Fruit fly (Drosophila melanogaster) whole organism, embryonic: ENCODE measurements around the gene Ttc19.
A peak's percentile ranks its signal among the peaks of the same experiment; 100 is the strongest.

ENCODE experiments used
- ATbp ChIP-seq: fragments of 200-800 bp; sonication (Bioruptor generic); optimal IDR thresholded peaks from 2 replicates; lab custom pipeline; 2017; ENCODE audit warnings: missing biosample characterization, mild to moderate bottlenecking, missing genetic modification characterization, missing genetic modification reagents
- CG10147 ChIP-seq: fragments of 200-800 bp; sonication (Bioruptor generic); optimal IDR thresholded peaks from 2 replicates; lab custom pipeline; 2019; ENCODE audit warnings: missing biosample characterization, mild to moderate bottlenecking, missing genetic modification characterization, moderate library complexity
- CG10543 ChIP-seq: fragments of 200-800 bp; sonication (Bioruptor generic); optimal IDR thresholded peaks from 3 replicates; lab custom pipeline; 2017; ENCODE audit warnings: missing biosample characterization, mild to moderate bottlenecking, missing genetic modification characterization, moderate library complexity
- CG11456 ChIP-seq: fragments of 200-800 bp; sonication (Bioruptor generic); IDR thresholded peaks from 3 replicates; pipeline ENCODE4 v1.3.6; 2022; ENCODE audit warnings: missing biosample characterization, missing genetic modification characterization
- CG11723 ChIP-seq: fragments of 200-800 bp; sonication (Bioruptor generic); optimal IDR thresholded peaks from 2 replicates; lab custom pipeline; 2017; ENCODE audit warnings: missing biosample characterization, mild to moderate bottlenecking, missing genetic modification characterization
- CG12104 ChIP-seq: fragments of 200-800 bp; sonication (Bioruptor generic); optimal IDR thresholded peaks from 3 replicates; lab custom pipeline; 2016; ENCODE audit warnings: missing biosample characterization, missing genetic modification characterization
- CG12299 ChIP-seq: fragments of 200-800 bp; sonication (Bioruptor generic); optimal IDR thresholded peaks from 2 replicates; lab custom pipeline; 2018; ENCODE audit warnings: missing biosample characterization, mild to moderate bottlenecking, missing genetic modification characterization
- CG12659 ChIP-seq: fragments of 200-800 bp; sonication (Bioruptor generic); optimal IDR thresholded peaks from 3 replicates; lab custom pipeline; 2017; ENCODE audit warnings: mild to moderate bottlenecking, missing biosample characterization, missing genetic modification reagents, missing genetic modification characterization
- CG13287 ChIP-seq: fragments of 200-800 bp; sonication (Bioruptor generic); IDR thresholded peaks from 2 replicates; pipeline ENCODE4 v1.3.6; 2022; ENCODE audit warnings: missing biosample characterization, missing genetic modification characterization; ENCODE audit not compliant: partially characterized antibody
- CG13296 ChIP-seq: fragments of 200-800 bp; sonication (Bioruptor generic); optimal IDR thresholded peaks from 3 replicates; lab custom pipeline; 2018; ENCODE audit warnings: missing biosample characterization, mild to moderate bottlenecking, missing genetic modification characterization
- CG13424 ChIP-seq: fragments of 200-800 bp; sonication (Bioruptor generic); optimal IDR thresholded peaks from 2 replicates; lab custom pipeline; 2019; ENCODE audit warnings: missing biosample characterization, mild to moderate bottlenecking, missing genetic modification characterization, moderate library complexity
- CG14050 ChIP-seq: fragments of 200-800 bp; sonication (Bioruptor generic); IDR thresholded peaks from 3 replicates; pipeline ENCODE4 v1.3.6; 2022; ENCODE audit warnings: missing biosample characterization, missing genetic modification characterization
- CG15011 ChIP-seq: fragments of 200-800 bp; sonication (Bioruptor generic); optimal IDR thresholded peaks from 3 replicates; lab custom pipeline; 2018; ENCODE audit warnings: missing biosample characterization, mild to moderate bottlenecking, missing genetic modification characterization
- CG17361 ChIP-seq: fragments of 200-800 bp; sonication (Bioruptor generic); IDR thresholded peaks from 3 replicates; pipeline ENCODE4 v1.3.6; 2022; ENCODE audit warnings: missing biosample characterization, missing genetic modification characterization
- CG18599 ChIP-seq: fragments of 200-800 bp; sonication (Bioruptor generic); optimal IDR thresholded peaks from 3 replicates; lab custom pipeline; 2017; ENCODE audit warnings: missing biosample characterization, missing genetic modification characterization, mild to moderate bottlenecking, moderate library complexity, missing genetic modification reagents
- CG18619 ChIP-seq: fragments of 200-800 bp; sonication (Bioruptor generic); optimal IDR thresholded peaks from 3 replicates; lab custom pipeline; 2017; ENCODE audit warnings: missing biosample characterization, mild to moderate bottlenecking, missing genetic modification characterization
- CG3065 ChIP-seq: fragments of 200-800 bp; sonication (Bioruptor generic); optimal IDR thresholded peaks from 2 replicates; lab custom pipeline; 2016; ENCODE audit warnings: missing biosample characterization, missing genetic modification characterization
- CG32772 ChIP-seq: fragments of 200-800 bp; sonication (Bioruptor generic); IDR thresholded peaks from 2 replicates; pipeline ENCODE4 v1.3.6; 2022; ENCODE audit warnings: missing biosample characterization, missing genetic modification characterization
- CG34376 ChIP-seq: fragments of 200-800 bp; sonication (Bioruptor generic); optimal IDR thresholded peaks from 2 replicates; lab custom pipeline; 2018; ENCODE audit warnings: missing biosample characterization, mild to moderate bottlenecking, missing genetic modification characterization
- CG7357 ChIP-seq: fragments of 200-800 bp; sonication (Bioruptor generic); IDR thresholded peaks from 3 replicates; pipeline ENCODE4 v1.3.6; 2022; ENCODE audit warnings: missing biosample characterization, missing genetic modification characterization
- CG8388 ChIP-seq: fragments of 200-800 bp; sonication (Bioruptor generic); optimal IDR thresholded peaks from 2 replicates; lab custom pipeline; 2019; ENCODE audit warnings: missing biosample characterization, mild to moderate bottlenecking, missing genetic modification characterization, moderate library complexity
- CG8924 ChIP-seq: fragments of 200-800 bp; optimal IDR thresholded peaks from 3 replicates; lab custom pipeline; 2019; ENCODE audit warnings: missing biosample characterization, mild to moderate bottlenecking, missing genetic modification characterization, moderate library complexity
- D19A ChIP-seq: fragments of 200-800 bp; optimal IDR thresholded peaks from 3 replicates; lab custom pipeline; 2019; ENCODE audit warnings: missing biosample characterization, mild to moderate bottlenecking, missing genetic modification characterization, moderate library complexity
- Eip74EF ChIP-seq, 2 experiments: fragments of 200-800 bp in 1 of 2; fragments of >200 bp in 1 of 2; sonication (Bioruptor generic) in 1 of 2; optimal IDR thresholded peaks; 2 replicates each; lab custom pipeline; 2017 to 2019; ENCODE audit warnings: missing biosample characterization in 2 of 2, missing genetic modification characterization in 2 of 2, mild to moderate bottlenecking in 1 of 2, moderate library complexity in 1 of 2
- Fer2 ChIP-seq: fragments of 200-800 bp; sonication (Bioruptor generic); optimal IDR thresholded peaks from 2 replicates; lab custom pipeline; 2018; ENCODE audit warnings: missing biosample characterization, mild to moderate bottlenecking, missing genetic modification characterization, moderate library complexity
- Meics ChIP-seq: fragments of 200-800 bp; sonication (Bioruptor generic); optimal IDR thresholded peaks from 2 replicates; lab custom pipeline; 2017; ENCODE audit warnings: missing biosample characterization, mild to moderate bottlenecking, missing genetic modification characterization
- NK7.1 ChIP-seq: fragments of 200-800 bp; sonication (Bioruptor generic); optimal IDR thresholded peaks from 3 replicates; lab custom pipeline; 2016; ENCODE audit warnings: missing biosample characterization, missing genetic modification characterization
- Poxn ChIP-seq: fragments of 200-800 bp; sonication (Bioruptor generic); IDR thresholded peaks from 2 replicates; pipeline ENCODE4 v1.3.6; 2022; ENCODE audit warnings: missing biosample characterization, missing genetic modification characterization
- Vsx1 ChIP-seq: fragments of 200-800 bp; sonication (Bioruptor generic); optimal IDR thresholded peaks from 2 replicates; lab custom pipeline; 2017; ENCODE audit warnings: missing biosample characterization, mild to moderate bottlenecking, missing genetic modification characterization, missing genetic modification reagents
- bcd ChIP-seq: fragments of 200-800 bp; sonication (Bioruptor generic); optimal IDR thresholded peaks from 2 replicates; lab custom pipeline; 2017; ENCODE audit warnings: missing biosample characterization, mild to moderate bottlenecking, missing genetic modification characterization
- crol ChIP-seq: fragments of 200-800 bp; sonication (Bioruptor generic); IDR thresholded peaks from 2 replicates; pipeline ENCODE4 v1.3.6; 2022; ENCODE audit warnings: missing biosample characterization, missing genetic modification characterization
- dpn ChIP-seq, 2 experiments: fragments of 200-800 bp; sonication (Bioruptor generic); optimal IDR thresholded peaks; 3 replicates each; lab custom pipeline; 2016; ENCODE audit warnings: missing biosample characterization in 2 of 2, missing genetic modification characterization in 2 of 2
- dysf ChIP-seq: fragments of 200-800 bp; sonication (Bioruptor generic); IDR thresholded peaks from 3 replicates; pipeline ENCODE4 v1.3.6; 2022; ENCODE audit warnings: missing biosample characterization, missing genetic modification characterization
- esg ChIP-seq: fragments of 200-800 bp; sonication (Bioruptor generic); conservative IDR thresholded peaks from 2 replicates; pipeline ENCODE4 v1.3.6; 2022; ENCODE audit warnings: missing biosample characterization, missing genetic modification characterization
- gcm ChIP-seq: fragments of 200-800 bp; sonication (Bioruptor generic); optimal IDR thresholded peaks from 2 replicates; lab custom pipeline; 2019; ENCODE audit warnings: missing biosample characterization, mild to moderate bottlenecking, missing genetic modification characterization, moderate library complexity
- gcm2 ChIP-seq: fragments of 200-800 bp; sonication (Bioruptor generic); optimal IDR thresholded peaks from 2 replicates; lab custom pipeline; 2016; ENCODE audit warnings: missing biosample characterization, missing genetic modification characterization
- gsb-n ChIP-seq: fragments of 200-800 bp; sonication (Bioruptor generic); optimal IDR thresholded peaks from 3 replicates; lab custom pipeline; 2018; ENCODE audit warnings: missing biosample characterization, mild to moderate bottlenecking, missing genetic modification characterization
- ind ChIP-seq: fragments of 200-800 bp; sonication (Bioruptor generic); optimal IDR thresholded peaks from 3 replicates; lab custom pipeline; 2016; ENCODE audit warnings: missing biosample characterization, missing genetic modification characterization
- kay ChIP-seq: fragments of 200-800 bp; sonication (Bioruptor generic); optimal IDR thresholded peaks from 2 replicates; lab custom pipeline; 2016; ENCODE audit warnings: missing biosample characterization, missing genetic modification characterization
- ken ChIP-seq: fragments of 200-800 bp; sonication (Bioruptor generic); IDR thresholded peaks from 3 replicates; pipeline ENCODE4 v1.3.6; 2022; ENCODE audit warnings: missing biosample characterization, missing genetic modification characterization
- lab ChIP-seq: fragments of 200-800 bp; sonication (Bioruptor generic); optimal IDR thresholded peaks from 3 replicates; lab custom pipeline; 2017; ENCODE audit warnings: missing biosample characterization, missing genetic modification characterization, mild to moderate bottlenecking, moderate library complexity, missing genetic modification reagents
- nerfin-1 ChIP-seq: fragments of 200-800 bp; sonication (Bioruptor generic); optimal IDR thresholded peaks from 3 replicates; lab custom pipeline; 2019; ENCODE audit warnings: missing biosample characterization, mild to moderate bottlenecking, missing genetic modification characterization, moderate library complexity
- schlank ChIP-seq: fragments of 200-800 bp; sonication (Bioruptor generic); optimal IDR thresholded peaks from 2 replicates; lab custom pipeline; 2018; ENCODE audit warnings: missing biosample characterization, mild to moderate bottlenecking, missing genetic modification characterization
- seq ChIP-seq: fragments of 200-800 bp; sonication (Bioruptor generic); IDR thresholded peaks from 2 replicates; pipeline ENCODE4 v1.3.6; 2022; ENCODE audit warnings: missing biosample characterization, missing genetic modification characterization
- sna ChIP-seq: fragments of 200-800 bp; sonication (Bioruptor generic); IDR thresholded peaks from 2 replicates; pipeline ENCODE4 v1.3.6; 2022; ENCODE audit warnings: missing biosample characterization, missing genetic modification characterization; ENCODE audit not compliant: partially characterized antibody
- tgo ChIP-seq: fragments of 200-800 bp; sonication (Bioruptor generic); IDR thresholded peaks from 3 replicates; pipeline ENCODE4 v1.3.6; 2022; ENCODE audit warnings: missing biosample characterization, missing genetic modification characterization
- trh ChIP-seq: fragments of 200-800 bp; sonication (Bioruptor generic); optimal IDR thresholded peaks from 2 replicates; lab custom pipeline; 2016; ENCODE audit warnings: missing biosample characterization, missing genetic modification characterization
- twi ChIP-seq: fragments of 200-800 bp; optimal IDR thresholded peaks from 2 replicates; lab custom pipeline; 2019; ENCODE audit warnings: missing biosample characterization, mild to moderate bottlenecking, missing genetic modification characterization, moderate library complexity
- zen2 ChIP-seq: fragments of 200-800 bp; sonication (Bioruptor generic); IDR thresholded peaks from 3 replicates; pipeline ENCODE4 v1.3.6; 2022; ENCODE audit warnings: missing biosample characterization, missing genetic modification characterization; ENCODE audit not compliant: partially characterized antibody

Ttc19 gene

DNA sequence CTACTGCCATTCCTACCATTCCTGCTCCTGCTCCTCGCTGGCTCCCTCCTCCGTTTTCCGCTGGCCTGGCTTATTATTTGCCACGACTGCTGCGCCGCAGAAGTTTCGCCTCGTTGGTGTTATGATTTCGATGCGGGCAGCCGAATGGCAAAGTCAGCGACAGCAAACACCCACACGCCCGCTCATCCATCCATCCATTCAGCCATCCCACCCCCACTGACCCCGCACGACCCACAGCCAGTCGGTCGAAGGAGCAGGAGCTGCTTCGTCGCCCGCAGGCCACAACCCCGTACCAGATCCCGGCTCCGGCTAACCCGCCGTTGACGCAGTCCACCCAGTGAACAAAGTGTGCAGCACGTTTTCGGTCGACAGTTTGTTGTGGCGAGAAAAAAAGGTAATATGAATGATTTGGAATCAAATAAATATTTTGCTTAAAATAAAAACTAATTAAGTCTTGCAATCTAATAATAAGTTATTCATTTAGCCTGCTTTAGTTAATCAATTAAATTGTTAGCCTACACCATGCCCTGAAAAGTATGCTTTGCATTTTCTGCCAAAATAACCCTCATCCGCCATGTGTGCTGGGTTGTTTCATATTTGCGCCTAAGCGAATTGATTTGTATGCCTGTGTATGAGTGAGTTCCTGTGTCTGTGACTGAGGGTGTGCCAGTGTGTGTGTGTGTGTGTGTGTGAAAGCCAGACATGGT, 18.3 kb downstream of the Ttc19 start (continued):
- no peak for TF ChIP-seq CG3065 (GFP tag; lab: Kevin White, UChicago)
- 0 out of 3 replicates have a peak, but pooled peaks have one; percentile 16 for TF ChIP-seq ken (GFP tag; lab: Robert Waterston, UW)
- TF ChIP-seq esg (GFP tag; lab: Robert Waterston, UW), result 0 out of 2 replicates have a peak, but pooled peaks have one; percentile 17
- peak; percentile 33 for TF ChIP-seq Fer2
- no peak for TF ChIP-seq NK7.1
- TF ChIP-seq CG13287, result no peak
- 0 out of 3 replicates have a peak, but pooled peaks have one; percentile 3 for TF ChIP-seq zen2 (GFP tag; lab: Robert Waterston, UW)
- peak; percentile 82 for TF ChIP-seq CG34376
- peak; percentile 76 for TF ChIP-seq CG10147 (GFP tag; lab: Kevin White, UChicago)
- peak; percentile 46 for TF ChIP-seq CG15011 (GFP tag; lab: Kevin White, UChicago)
- TF ChIP-seq ATbp (GFP tag; lab: Kevin White, UChicago), result peak; percentile 48
- peak; percentile 23 to 26 for TF ChIP-seq dpn (GFP tag; optimal IDR thresholded peaks at IDR 0.05; lab: Kevin White, UChicago)
- TF ChIP-seq kay (GFP tag; lab: Kevin White, UChicago), result no peak
- peak; percentile 64 for TF ChIP-seq CG10543
- TF ChIP-seq trh, result no peak
- peak; percentile 60 for TF ChIP-seq CG18619 (GFP tag; lab: Kevin White, UChicago)
- peak; percentile 57 for TF ChIP-seq schlank (tag; lab: Kevin White, UChicago)
- peak; percentile 70 for TF ChIP-seq CG13424 (tag; lab: Kevin White, UChicago)
- TF ChIP-seq tgo, result no peak; the same call in 2 of the 3 replicates
- TF ChIP-seq CG8388 (GFP tag; lab: Kevin White, UChicago), result no peak
- TF ChIP-seq CG14050, result no peak
- no peak for TF ChIP-seq gsb-n (tag; lab: Kevin White, UChicago)
- peak; percentile 41 for TF ChIP-seq CG11723 (GFP tag; lab: Kevin White, UChicago)
- peak; percentile 34 for TF ChIP-seq ind
- no peak for TF ChIP-seq sna (GFP tag; lab: Robert Waterston, UW)
- TF ChIP-seq gcm (GFP tag; lab: Kevin White, UChicago), result peak; percentile 38
- peak; percentile 92 for TF ChIP-seq CG18599 (GFP tag; lab: Kevin White, UChicago)
- peak; percentile 10 for TF ChIP-seq twi (tag; lab: Kevin White, UChicago)
- TF ChIP-seq gcm2, result no peak
- TF ChIP-seq CG8924 (tag; lab: Kevin White, UChicago), result peak; percentile 72
- TF ChIP-seq CG12299 (tag; lab: Kevin White, UChicago), result peak; percentile 44
- TF ChIP-seq Eip74EF (GFP tag; optimal IDR thresholded peaks at IDR 0.05; lab: Kevin White, UChicago), result peak in 1 of 2 experiments; percentile 28
- no peak for TF ChIP-seq Poxn (GFP tag; lab: Robert Waterston, UW)
- peak; percentile 77 for TF ChIP-seq Meics (GFP tag; lab: Kevin White, UChicago)
- peak; percentile 43; the same call in 1 of the 3 replicates for TF ChIP-seq CG7357 (GFP tag; lab: Robert Waterston, UW)
- TF ChIP-seq nerfin-1 (tag; lab: Kevin White, UChicago), result peak; percentile 14
- peak; percentile 44 for TF ChIP-seq CG12659
- peak; percentile 51 for TF ChIP-seq seq (GFP tag; lab: Robert Waterston, UW)
- TF ChIP-seq, all 482 proteins: peak for 176

DNA sequence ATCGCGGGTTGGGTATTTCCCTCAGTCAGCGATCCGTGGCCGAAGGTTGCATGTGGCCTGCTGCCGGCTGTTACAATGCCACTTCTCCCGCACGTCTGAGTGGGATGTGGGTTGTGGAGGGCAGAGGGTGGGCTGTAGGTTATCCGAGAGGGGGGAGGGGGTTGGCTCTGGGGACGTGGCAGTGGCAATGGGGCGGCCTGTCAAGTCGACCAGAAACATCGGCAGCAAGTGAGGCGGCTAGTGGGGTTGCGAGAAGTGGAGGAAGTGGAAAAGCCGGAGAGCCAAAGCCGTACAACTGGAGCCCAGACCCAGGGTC, 20.2 kb downstream of the Ttc19 start:
- TF ChIP-seq D19A, result peak; percentile 6
- TF ChIP-seq crol (GFP tag; lab: Robert Waterston, UW), result peak; percentile 86
- no peak for TF ChIP-seq Vsx1 (GFP tag; lab: Kevin White, UChicago)
- TF ChIP-seq Eip74EF (GFP tag; optimal IDR thresholded peaks at IDR 0.05; lab: Kevin White, UChicago), result peak in 1 of 2 experiments; percentile 1
- no peak for TF ChIP-seq CG13296 (GFP tag; lab: Kevin White, UChicago)
- peak; percentile 23 for TF ChIP-seq CG12104 (GFP tag; lab: Kevin White, UChicago)
- peak; percentile 39; the same call in 1 of the 3 replicates for TF ChIP-seq CG11456
- 0 out of 2 replicates have a peak, but pooled peaks have one; percentile 0 for TF ChIP-seq CG32772 (GFP tag; lab: Robert Waterston, UW)
- peak; percentile 60 for TF ChIP-seq CG10543
- TF ChIP-seq lab (GFP tag; lab: Kevin White, UChicago), result peak; percentile 19
- TF ChIP-seq bcd (GFP tag; lab: Kevin White, UChicago), result peak; percentile 6
- peak; percentile 2; the same call in 1 of the 3 replicates for TF ChIP-seq dysf
- peak; percentile 24; the same call in 1 of the 3 replicates for TF ChIP-seq CG17361 (GFP tag; lab: Robert Waterston, UW)
